Worm (Caenorhabditis elegans): ENCODE data around the gene zim-2.

Gene zim-2

ce11 chrIV:10599983-10600382, 44.9 kb downstream of the zim-2 start, which contains the start of gene R09H10.1:
Gene R09H10.1 (plus strand): TSS chrIV:10600283.
- no peak for TF ChIP-seq tag-97 (GFP tag; IDR thresholded peaks at IDR 0.05)

- TF ChIP-seq nhr-42 (GFP tag; IDR thresholded peaks at IDR 0.05) (no peak), daf-19 (GFP tag; conservative IDR thresholded peaks at IDR 0.05) (no peak), hlh-30 (tag; optimal IDR thresholded peaks at IDR 0.05; ENCODE audit: insufficient read depth) (no peak), lin-29 (GFP tag; IDR thresholded peaks at IDR 0.05) (no peak), ceh-44 (GFP tag; IDR thresholded peaks at IDR 0.05) (no peak), F44E2.7 (GFP tag; IDR thresholded peaks at IDR 0.05) (no peak), skn-1 (tag; optimal IDR thresholded peaks at IDR 0.05) (no peak), zfp-2 (tag; optimal IDR thresholded peaks at IDR 0.05) (no peak), mdt-29 (GFP tag; IDR thresholded peaks at IDR 0.05) (no peak), saeg-2 (GFP tag; IDR thresholded peaks at IDR 0.05) (no peak), duxl-1 (tag; optimal IDR thresholded peaks at IDR 0.05; ENCODE audit: poor library complexity) (no peak), nhr-76 (tag; optimal IDR thresholded peaks at IDR 0.05) (no peak), hlh-11 (tag; optimal IDR thresholded peaks at IDR 0.05) (no peak)
Measured at ce11 chrIV:10602644-10603043, 47.6 kb downstream of the zim-2 start, which contains the start of gene R09H10.2. Gene R09H10.2 (plus strand): TSS chrIV:10602944.

ce11 chrIV:10606575-10607080, 51.6 kb downstream of the zim-2 start, which contains the start of gene R09H10.3:
Gene R09H10.3 (plus strand): TSS chrIV:10607030.
- no peak for TF ChIP-seq dpl-1 (GFP tag; optimal IDR thresholded peaks at IDR 0.05)
- TF ChIP-seq aha-1 (tag): peak; percentile 45
- TF ChIP-seq lsy-2 (tag; optimal IDR thresholded peaks at IDR 0.05): no peak
- no peak for TF ChIP-seq fkh-10 (GFP tag; optimal IDR thresholded peaks at IDR 0.05)
- TF ChIP-seq tra-1 (GFP tag; IDR thresholded peaks at IDR 0.05): no peak
- TF ChIP-seq mdl-1 (tag; optimal IDR thresholded peaks at IDR 0.05): peak in 1 of 2 experiments; percentile 21
- no peak for TF ChIP-seq duxl-1 (tag; optimal IDR thresholded peaks at IDR 0.05; ENCODE audit: poor library complexity)
- TF ChIP-seq daf-12 (tag; optimal IDR thresholded peaks at IDR 0.05): no peak
- no peak for TF ChIP-seq daf-16 (GFP tag; optimal IDR thresholded peaks at IDR 0.05)
- peak; percentile 86 for TF ChIP-seq daf-16 (tag; optimal IDR thresholded peaks at IDR 0.05)
- peak; percentile 14 for TF ChIP-seq nhr-28 (tag; optimal IDR thresholded peaks at IDR 0.05)
- no peak for TF ChIP-seq ctbp-1 (GFP tag; IDR thresholded peaks at IDR 0.05)
- TF ChIP-seq mxl-3 (GFP tag; optimal IDR thresholded peaks at IDR 0.05): no peak
